Worm (Caenorhabditis elegans): ENCODE results near the gene madf-11.

Gene madf-11

DNA sequence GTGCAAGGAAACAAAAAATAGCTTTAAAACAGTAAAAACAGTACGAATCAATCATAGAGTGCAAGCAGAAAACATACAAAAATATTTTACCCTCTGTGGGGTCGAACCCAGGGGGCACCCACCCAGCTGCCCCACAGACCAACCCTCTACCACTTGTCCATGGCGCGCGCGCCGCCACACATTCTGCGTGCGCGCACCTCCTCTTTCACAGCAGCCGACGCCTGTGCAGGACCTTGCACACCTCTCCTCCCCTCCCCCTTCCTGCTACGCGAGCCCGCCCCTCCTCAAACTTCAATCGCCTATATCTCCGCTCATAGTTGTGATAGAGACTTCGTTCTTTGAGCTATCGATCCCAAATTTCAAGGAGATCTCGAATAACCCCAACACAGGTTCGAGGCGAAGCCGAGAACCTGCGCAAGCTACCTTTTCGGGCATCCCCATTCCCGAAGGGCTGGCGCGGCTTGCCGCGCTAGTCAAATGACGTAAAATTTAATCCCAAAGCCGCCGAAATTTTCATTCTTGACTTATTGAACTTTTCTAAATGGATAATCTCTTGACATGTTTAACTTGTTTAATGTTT, 34.1 kb upstream of the madf-11 start:
- TF ChIP-seq snpc-4 (tag; optimal IDR thresholded peaks at IDR 0.05) = peak; percentile 34

DNA sequence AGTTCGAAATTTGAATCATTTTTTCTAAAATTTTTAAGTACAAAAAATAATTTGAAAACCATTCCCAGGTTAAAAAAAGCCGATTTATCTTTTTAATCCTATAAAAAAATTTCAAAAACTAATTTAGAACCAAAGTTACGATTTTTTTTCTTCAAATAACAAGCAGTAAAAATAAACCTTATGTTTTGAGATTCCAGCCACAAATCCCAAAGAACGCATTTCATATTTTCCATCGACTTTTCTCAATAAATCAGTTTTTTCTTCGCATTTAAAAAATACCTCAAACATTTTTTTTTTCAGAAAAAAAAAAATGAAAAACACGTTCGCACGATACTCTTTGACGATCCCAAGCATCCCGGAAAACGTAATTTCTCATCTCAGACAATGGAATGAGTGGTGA, 31.9 kb upstream of the madf-11 start, which contains the start of gene ckk-1:
TSS of gene ckk-1 (plus strand) at position 301 of the 400 bp plus-strand sequence.
- TF ChIP-seq nhr-129 (tag; optimal IDR thresholded peaks at IDR 0.05) (no peak), unc-62 (GFP tag; optimal IDR thresholded peaks at IDR 0.05) (no peak), nhr-21 (tag; optimal IDR thresholded peaks at IDR 0.05) (no peak), crh-2 (tag; optimal IDR thresholded peaks at IDR 0.05) (no peak), zag-1 (tag; optimal IDR thresholded peaks at IDR 0.05) (no peak), peb-1 (tag; optimal IDR thresholded peaks at IDR 0.05) (no peak), fos-1 (tag; optimal IDR thresholded peaks at IDR 0.05) (no peak), unc-55 (GFP tag; optimal IDR thresholded peaks at IDR 0.05) (no peak), blmp-1 (tag; optimal IDR thresholded peaks at IDR 0.05; ENCODE audit: insufficient read depth) (no peak), mbf-1 (tag; optimal IDR thresholded peaks at IDR 0.05) (no peak)

DNA sequence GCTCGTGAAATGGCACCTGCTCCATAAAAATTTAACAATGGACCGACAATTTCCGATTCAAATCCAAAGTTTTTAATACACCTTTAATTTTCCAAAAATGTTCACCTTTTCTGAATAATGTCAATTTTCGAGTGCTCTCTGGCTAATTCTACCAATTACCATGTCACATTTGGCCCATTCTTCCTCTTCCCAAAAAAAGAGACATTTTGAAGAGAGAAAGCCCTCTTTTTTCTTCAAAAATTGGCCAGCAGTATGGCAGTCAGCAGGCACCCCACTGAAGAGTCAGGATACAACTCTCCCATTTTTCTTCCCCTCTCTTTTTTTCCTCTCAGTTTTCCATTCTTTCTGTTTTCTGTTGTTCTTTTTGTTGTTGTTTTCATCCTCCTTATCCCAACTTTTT, 31.2 kb upstream of the madf-11 start:
- TF ChIP-seq unc-55 (GFP tag; optimal IDR thresholded peaks at IDR 0.05) (peak; percentile 11), lsy-2 (tag; optimal IDR thresholded peaks at IDR 0.05) (peak in 1 of 2 experiments; percentile 29), C34F6.9 (tag; optimal IDR thresholded peaks at IDR 0.05) (peak; percentile 2), nhr-12 (tag; optimal IDR thresholded peaks at IDR 0.05) (no peak)

DNA sequence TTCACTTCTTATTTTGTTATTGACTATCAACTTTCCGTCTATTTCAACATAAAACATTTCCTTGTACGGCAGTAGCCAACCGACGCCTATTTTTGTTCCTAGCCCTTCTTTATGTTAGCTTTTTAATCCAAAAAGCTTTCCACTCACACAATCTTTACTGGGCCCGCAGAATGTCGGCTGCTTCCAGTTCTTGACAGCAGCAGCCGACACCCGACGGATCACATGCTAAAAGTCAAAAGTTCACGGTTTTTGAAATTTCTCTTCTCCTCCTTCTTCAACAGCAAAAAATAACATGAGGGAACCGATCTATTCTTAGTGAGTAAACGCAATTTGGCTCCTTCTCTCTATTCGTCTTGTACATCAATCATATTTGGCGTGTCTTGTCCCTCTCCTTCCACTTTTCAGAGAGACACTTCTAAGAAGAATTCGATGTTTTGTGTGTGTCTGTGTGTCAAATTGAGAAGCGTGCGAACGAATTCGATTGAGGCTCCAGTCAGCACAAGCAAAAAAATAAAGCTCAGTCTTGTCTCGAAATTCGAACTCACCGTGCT, 29.2 kb upstream of the madf-11 start:
- TF ChIP-seq nhr-129 (tag; optimal IDR thresholded peaks at IDR 0.05) = peak; percentile 1
- peak; percentile 23 for TF ChIP-seq zag-1 (tag; optimal IDR thresholded peaks at IDR 0.05)
- TF ChIP-seq lin-13 (GFP tag; optimal IDR thresholded peaks at IDR 0.05) = peak; percentile 38
- no peak for TF ChIP-seq nhr-25 (tag; optimal IDR thresholded peaks at IDR 0.05)
- no peak for TF ChIP-seq mab-5 (tag; optimal IDR thresholded peaks at IDR 0.05)
- no peak for TF ChIP-seq mbf-1 (tag; optimal IDR thresholded peaks at IDR 0.05)
- no peak for TF ChIP-seq unc-39 (tag; optimal IDR thresholded peaks at IDR 0.05)
- no peak for TF ChIP-seq skn-1 (tag; optimal IDR thresholded peaks at IDR 0.05)
- no peak for TF ChIP-seq ama-1 (optimal IDR thresholded peaks at IDR 0.05)
- no peak for TF ChIP-seq ztf-1 (GFP tag; conservative IDR thresholded peaks at IDR 0.05)
- TF ChIP-seq sem-4 (tag; optimal IDR thresholded peaks at IDR 0.05) = no peak
- no peak for TF ChIP-seq unc-62 (GFP tag; optimal IDR thresholded peaks at IDR 0.05)
- no peak for TF ChIP-seq nhr-77 (tag; optimal IDR thresholded peaks at IDR 0.05)
- TF ChIP-seq lsy-2 (tag; optimal IDR thresholded peaks at IDR 0.05) = peak in 1 of 2 experiments; percentile 10
- no peak for TF ChIP-seq nhr-21 (tag; optimal IDR thresholded peaks at IDR 0.05)
- TF ChIP-seq elt-3 (tag; optimal IDR thresholded peaks at IDR 0.05) = no peak
- TF ChIP-seq nhr-12 (tag; optimal IDR thresholded peaks at IDR 0.05) = no peak
- TF ChIP-seq sma-3 (GFP tag; optimal IDR thresholded peaks at IDR 0.05) = no peak
- TF ChIP-seq ceh-82 (tag; optimal IDR thresholded peaks at IDR 0.05) = no peak
- TF ChIP-seq ZK546.5 (tag; optimal IDR thresholded peaks at IDR 0.05) = no peak
- TF ChIP-seq mdl-1 (tag; optimal IDR thresholded peaks at IDR 0.05) = peak in 1 of 2 experiments; percentile 12
- TF ChIP-seq lin-39 (tag; optimal IDR thresholded peaks at IDR 0.05) = no peak
- TF ChIP-seq crh-2 (tag; optimal IDR thresholded peaks at IDR 0.05) = no peak
- peak; percentile 57 for TF ChIP-seq sma-9 (GFP tag; optimal IDR thresholded peaks at IDR 0.05)
- no peak for TF ChIP-seq sma-9 (tag; optimal IDR thresholded peaks at IDR 0.05)
- no peak for TF ChIP-seq fos-1 (tag; optimal IDR thresholded peaks at IDR 0.05)
- no peak for TF ChIP-seq F13H6.1 (tag; optimal IDR thresholded peaks at IDR 0.05)
- TF ChIP-seq lin-11 (tag; optimal IDR thresholded peaks at IDR 0.05) = no peak
- TF ChIP-seq C34F6.9 (tag; optimal IDR thresholded peaks at IDR 0.05) = peak; percentile 47
- peak; percentile 54 for TF ChIP-seq unc-55 (GFP tag; optimal IDR thresholded peaks at IDR 0.05)
- TF ChIP-seq egl-27 (tag; optimal IDR thresholded peaks at IDR 0.05) = no peak
- TF ChIP-seq ztf-4 (tag; optimal IDR thresholded peaks at IDR 0.05) = peak; percentile 2
- TF ChIP-seq Y55F3AM.14 (GFP tag; optimal IDR thresholded peaks at IDR 0.05) = no peak
- no peak for TF ChIP-seq aly-2 (tag; optimal IDR thresholded peaks at IDR 0.05)
- no peak for TF ChIP-seq ztf-11 (tag; optimal IDR thresholded peaks at IDR 0.05)
- TF ChIP-seq R02D3.7 (tag; optimal IDR thresholded peaks at IDR 0.05) = no peak
- TF ChIP-seq ceh-16 (tag; optimal IDR thresholded peaks at IDR 0.05) = no peak
- TF ChIP-seq nhr-23 (tag; optimal IDR thresholded peaks at IDR 0.05) = no peak
- TF ChIP-seq peb-1 (tag; optimal IDR thresholded peaks at IDR 0.05) = no peak
- no peak for TF ChIP-seq alr-1 (tag; optimal IDR thresholded peaks at IDR 0.05)
- TF ChIP-seq blmp-1 (tag; optimal IDR thresholded peaks at IDR 0.05; ENCODE audit: insufficient read depth) = no peak
- TF ChIP-seq gmeb-1 (tag; optimal IDR thresholded peaks at IDR 0.05) = no peak
- TF ChIP-seq nhr-11 (tag; optimal IDR thresholded peaks at IDR 0.05) = no peak
- no peak for TF ChIP-seq nhr-10 (tag; optimal IDR thresholded peaks at IDR 0.05)
- TF ChIP-seq snpc-4 (tag; optimal IDR thresholded peaks at IDR 0.05) = peak; percentile 91
- TF ChIP-seq nhr-6 (tag; optimal IDR thresholded peaks at IDR 0.05) = no peak

Data from whole organism, L2 larva.